Worm (Caenorhabditis elegans) whole organism, L2 larva: ENCODE measurements around the gene vit-4.

ENCODE experiments used
- C34F6.9 ChIP-seq: fragments of 150-350 bp; optimal IDR thresholded peaks from 2 replicates; lab custom pipeline; 2014; ENCODE audit warnings: missing biosample characterization, missing genetic modification characterization
- F13H6.1 ChIP-seq: sonication (generic microtip); optimal IDR thresholded peaks from 2 replicates; lab custom pipeline; 2016; ENCODE audit warnings: missing genetic modification characterization, missing compliant biosample characterization
- R02D3.7 ChIP-seq: fragments of 150-350 bp; optimal IDR thresholded peaks from 2 replicates; lab custom pipeline; 2014; ENCODE audit warnings: missing biosample characterization, missing genetic modification characterization
- Y55F3AM.14 ChIP-seq: fragments of 200-800 bp; sonication (Bioruptor generic); optimal IDR thresholded peaks from 2 replicates; lab custom pipeline; 2018; ENCODE audit warnings: mild to moderate bottlenecking, missing genetic modification characterization, missing compliant biosample characterization
- ZK546.5 ChIP-seq: sonication (generic microtip); optimal IDR thresholded peaks from 2 replicates; lab custom pipeline; 2017; ENCODE audit warnings: missing biosample characterization, missing genetic modification characterization
- alr-1 ChIP-seq: fragments of 150-350 bp; optimal IDR thresholded peaks from 2 replicates; lab custom pipeline; 2014; ENCODE audit warnings: missing biosample characterization, missing genetic modification characterization
- ama-1 ChIP-seq: fragments of 150-350 bp; optimal IDR thresholded peaks from 2 replicates; lab custom pipeline; 2018; ENCODE audit warnings: inconsistent platforms
- blmp-1 ChIP-seq: sonication (generic microtip); optimal IDR thresholded peaks from 2 replicates; lab custom pipeline; 2017; ENCODE audit warnings: missing genetic modification characterization, mild to moderate bottlenecking, missing compliant biosample characterization, antibody characterized with exemption, moderate library complexity; ENCODE audit not compliant: insufficient read depth
- ceh-16 ChIP-seq: fragments of 150-350 bp; optimal IDR thresholded peaks from 2 replicates; lab custom pipeline; 2014; ENCODE audit warnings: missing biosample characterization, missing genetic modification characterization
- crh-2 ChIP-seq: sonication (generic microtip); optimal IDR thresholded peaks from 2 replicates; lab custom pipeline; 2017; ENCODE audit warnings: missing biosample characterization, missing genetic modification characterization
- dmd-4 ChIP-seq: sonication (generic microtip); optimal IDR thresholded peaks from 2 replicates; lab custom pipeline; 2017; ENCODE audit warnings: missing biosample characterization, missing genetic modification characterization
- elt-1 ChIP-seq: fragments of 150-350 bp; optimal IDR thresholded peaks from 2 replicates; lab custom pipeline; 2014; ENCODE audit warnings: missing biosample characterization, missing genetic modification characterization
- elt-3 ChIP-seq: sonication (generic microtip); optimal IDR thresholded peaks from 2 replicates; lab custom pipeline; 2017; ENCODE audit warnings: missing biosample characterization, missing genetic modification characterization
- fos-1 ChIP-seq: fragments of 150-350 bp; optimal IDR thresholded peaks from 2 replicates; lab custom pipeline; 2014; ENCODE audit warnings: missing biosample characterization, missing genetic modification characterization
- lin-11 ChIP-seq: fragments of 150-350 bp; sonication (generic microtip); optimal IDR thresholded peaks from 2 replicates; lab custom pipeline; 2014; ENCODE audit warnings: missing biosample characterization, missing genetic modification characterization, inconsistent platforms, mixed read lengths
- lin-13 ChIP-seq: fragments of 150-350 bp; optimal IDR thresholded peaks from 2 replicates; lab custom pipeline; 2014; ENCODE audit warnings: missing biosample characterization, missing genetic modification reagents, missing genetic modification characterization
- lsy-2 ChIP-seq, 2 experiments: fragments of 150-350 bp in 1 of 2; sonication (generic microtip) in 1 of 2; optimal IDR thresholded peaks; 2 replicates each; lab custom pipeline; 2014 to 2017; ENCODE audit warnings: missing biosample characterization in 2 of 2, missing genetic modification characterization in 2 of 2
- mab-5 ChIP-seq: fragments of 150-350 bp; optimal IDR thresholded peaks from 2 replicates; lab custom pipeline; 2014; ENCODE audit warnings: missing biosample characterization, missing genetic modification characterization
- mdl-1 ChIP-seq, 2 experiments: fragments of 150-350 bp in 1 of 2; sonication (generic microtip) in 1 of 2; optimal IDR thresholded peaks; 2 replicates each; lab custom pipeline; 2017; ENCODE audit warnings: missing biosample characterization in 2 of 2, missing genetic modification characterization in 2 of 2
- nhr-12 ChIP-seq: fragments of 150-350 bp; optimal IDR thresholded peaks from 2 replicates; lab custom pipeline; 2014; ENCODE audit warnings: missing biosample characterization, missing genetic modification characterization
- nhr-129 ChIP-seq: fragments of 150-350 bp; optimal IDR thresholded peaks from 2 replicates; lab custom pipeline; 2014; ENCODE audit warnings: missing biosample characterization, missing genetic modification characterization
- nhr-21 ChIP-seq: fragments of 150-350 bp; optimal IDR thresholded peaks from 2 replicates; lab custom pipeline; 2014; ENCODE audit warnings: missing biosample characterization, missing genetic modification characterization
- nhr-23 ChIP-seq: fragments of 150-350 bp; optimal IDR thresholded peaks from 2 replicates; lab custom pipeline; 2014; ENCODE audit warnings: missing biosample characterization, missing genetic modification reagents, missing genetic modification characterization
- nhr-25 ChIP-seq: fragments of 150-350 bp; sonication (generic microtip); optimal IDR thresholded peaks from 3 replicates; lab custom pipeline; 2014; ENCODE audit warnings: missing biosample characterization, missing genetic modification characterization
- nhr-6 ChIP-seq: fragments of 150-350 bp; optimal IDR thresholded peaks from 2 replicates; lab custom pipeline; 2014; ENCODE audit warnings: missing biosample characterization, missing genetic modification characterization
- nhr-77 ChIP-seq: fragments of 150-350 bp; optimal IDR thresholded peaks from 2 replicates; lab custom pipeline; 2014; ENCODE audit warnings: missing biosample characterization, missing genetic modification characterization
- sem-4 ChIP-seq: fragments of 150-350 bp; optimal IDR thresholded peaks from 2 replicates; lab custom pipeline; 2014; ENCODE audit warnings: missing biosample characterization, missing genetic modification reagents, missing genetic modification characterization
- skn-1 ChIP-seq: sonication (generic microtip); optimal IDR thresholded peaks from 2 replicates; lab custom pipeline; 2017; ENCODE audit warnings: missing biosample characterization, missing genetic modification characterization
- sma-3 ChIP-seq: sonication (generic microtip); optimal IDR thresholded peaks from 2 replicates; lab custom pipeline; 2016; ENCODE audit warnings: missing genetic modification reagents, missing genetic modification characterization, missing compliant biosample characterization
- sma-9 ChIP-seq, 2 experiments: fragments of 150-350 bp in 1 of 2; sonication (generic microtip) in 1 of 2; optimal IDR thresholded peaks; 2 replicates each; lab custom pipeline; 2014 to 2016; ENCODE audit warnings: missing genetic modification characterization in 2 of 2, mild to moderate bottlenecking in 1 of 2, missing biosample characterization in 1 of 2, missing compliant biosample characterization in 1 of 2, missing genetic modification reagents in 1 of 2, moderate library complexity in 1 of 2
- unc-39 ChIP-seq: fragments of 150-350 bp; optimal IDR thresholded peaks from 2 replicates; lab custom pipeline; 2014; ENCODE audit warnings: missing biosample characterization, missing genetic modification characterization
- unc-62 ChIP-seq: fragments of 150-350 bp; optimal IDR thresholded peaks from 2 replicates; lab custom pipeline; 2014; ENCODE audit warnings: missing biosample characterization, missing genetic modification reagents, missing genetic modification characterization
- zag-1 ChIP-seq: fragments of 150-350 bp; optimal IDR thresholded peaks from 2 replicates; lab custom pipeline; 2014; ENCODE audit warnings: missing biosample characterization, missing genetic modification characterization
- ztf-11 ChIP-seq: sonication (generic microtip); optimal IDR thresholded peaks from 2 replicates; lab custom pipeline; 2017; ENCODE audit warnings: missing biosample characterization, missing genetic modification characterization

The vit-4 gene

DNA sequence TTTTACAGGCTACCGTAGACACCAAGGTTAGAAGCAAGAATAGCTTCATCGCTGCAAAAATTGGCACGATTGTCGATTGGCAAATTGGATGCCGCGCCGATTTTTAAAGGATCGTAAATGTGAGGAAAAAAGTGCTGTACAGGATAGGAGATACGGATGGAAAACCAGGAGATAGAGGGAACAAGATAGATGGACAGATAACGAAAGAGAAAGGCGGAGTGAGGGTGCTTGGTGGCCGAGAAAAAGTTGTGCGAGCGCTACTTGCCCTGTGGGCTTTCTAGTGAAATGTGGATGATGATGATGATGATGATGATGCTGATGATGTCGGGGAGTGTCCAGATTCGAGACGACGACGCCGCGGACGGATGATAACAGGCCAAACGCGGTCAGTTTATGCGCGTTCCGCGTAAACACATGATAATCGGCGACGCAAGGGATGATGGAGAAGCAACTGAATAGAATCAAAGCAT is 32.6 kb upstream of the vit-4 start, which contains the start of gene T27A10.6:
Gene T27A10.6, minus strand, starts transcription at position 51 of the 470 bp plus-strand sequence.
- TF ChIP-seq fos-1 (tag; lab: Kevin White, UChicago) (no peak), blmp-1 (tag; lab: Kevin White, UChicago) (peak; percentile 29), nhr-21 (tag; lab: Kevin White, UChicago) (peak; percentile 25), dmd-4 (tag; lab: Kevin White, UChicago) (no peak)

DNA sequence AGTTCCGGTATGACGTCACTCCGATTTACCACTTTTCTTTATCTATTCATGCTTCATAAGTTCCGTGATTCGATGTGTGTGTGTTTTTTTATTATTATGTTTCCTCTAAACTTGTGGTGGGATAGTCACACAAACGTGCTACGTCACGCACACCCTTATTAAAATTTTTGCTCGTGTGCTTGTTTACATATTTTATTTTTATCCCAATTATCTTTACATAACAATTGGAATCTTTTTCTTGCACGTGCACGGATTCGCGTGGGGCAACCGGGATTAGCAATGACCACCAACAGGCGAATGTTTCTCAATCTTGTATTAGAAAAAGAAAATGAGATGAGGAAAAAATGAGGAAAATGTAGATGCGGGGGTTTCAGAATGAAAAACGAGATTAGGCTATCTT is 26.7 kb upstream of the vit-4 start:
- TF ChIP-seq ztf-11 (tag; lab: Kevin White, UChicago) (no peak), nhr-12 (tag; lab: Kevin White, UChicago) (no peak), sem-4 (tag; lab: Kevin White, UChicago) (no peak), nhr-129 (tag; lab: Kevin White, UChicago) (no peak)

DNA sequence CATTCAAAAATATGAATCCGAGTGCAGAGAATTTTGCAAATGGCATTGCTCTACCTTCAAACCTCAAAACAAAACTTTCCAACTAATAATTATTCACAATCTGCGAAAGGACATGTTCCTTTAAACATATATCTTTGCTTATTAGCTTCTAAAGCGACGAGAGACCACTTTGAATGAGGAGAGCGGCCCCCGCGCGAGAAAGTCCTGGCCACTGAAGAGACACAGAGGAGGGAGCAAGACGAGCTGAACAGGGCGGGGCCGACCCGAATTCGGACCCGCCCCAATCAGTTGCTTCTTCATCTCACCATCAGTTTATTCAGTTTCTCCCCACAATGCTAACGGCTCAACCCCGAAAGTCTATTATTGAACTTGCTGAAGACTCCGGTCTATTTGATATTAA is 21.9 kb upstream of the vit-4 start, which contains the start of gene T27A10.2:
Gene T27A10.2, plus strand, starts transcription at position 333 of the 400 bp plus-strand sequence.
- TF ChIP-seq skn-1 (tag; lab: Kevin White, UChicago) (no peak), nhr-77 (tag; lab: Kevin White, UChicago) (no peak), crh-2 (tag; lab: Kevin White, UChicago) (no peak), nhr-6 (tag; lab: Kevin White, UChicago) (no peak), lin-13 (GFP tag; lab: Kevin White, UChicago) (no peak), sma-3 (GFP tag; lab: Kevin White, UChicago) (no peak), nhr-23 (no peak), lin-11 (tag; lab: Kevin White, UChicago) (no peak), Y55F3AM.14 (GFP tag; lab: Kevin White, UChicago) (no peak), elt-3 (no peak), nhr-21 (tag; lab: Kevin White, UChicago) (no peak), R02D3.7 (no peak), F13H6.1 (tag; lab: Kevin White, UChicago) (no peak), sma-9 (GFP tag; optimal IDR thresholded peaks at IDR 0.05; lab: Kevin White, UChicago) (no peak), sma-9 (tag; optimal IDR thresholded peaks at IDR 0.05; lab: Kevin White, UChicago) (no peak), ztf-11 (tag; lab: Kevin White, UChicago) (no peak), nhr-25 (tag; lab: Kevin White, UChicago) (no peak), ceh-16 (tag; lab: Kevin White, UChicago) (no peak), C34F6.9 (tag; lab: Kevin White, UChicago) (no peak), ama-1 (lab: Kevin White, UChicago) (no peak)

DNA sequence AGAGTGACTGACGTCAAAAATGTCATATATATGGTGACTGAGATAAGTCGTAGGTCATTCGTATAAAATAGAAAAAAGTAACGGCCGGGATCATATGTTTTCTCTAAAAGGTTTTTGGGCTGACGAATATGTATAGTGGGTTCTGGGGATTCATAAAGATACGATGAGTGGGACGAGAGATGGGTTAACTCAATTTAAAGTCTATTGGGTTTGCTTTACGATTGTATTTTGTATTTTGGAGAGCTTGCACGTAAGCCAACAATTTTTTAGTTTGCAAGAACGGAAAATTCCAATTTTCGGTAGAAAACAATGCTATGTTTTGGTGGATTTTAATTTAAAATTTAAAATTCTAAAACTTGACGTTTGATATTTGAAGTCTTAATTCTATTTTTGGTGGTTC is 20.7 kb upstream of the vit-4 start:
- TF ChIP-seq C34F6.9 (tag; lab: Kevin White, UChicago): no peak
- no peak for TF ChIP-seq nhr-21 (tag; lab: Kevin White, UChicago)
- no peak for TF ChIP-seq mab-5 (tag; lab: Kevin White, UChicago)
- TF ChIP-seq ZK546.5: no peak
- TF ChIP-seq unc-62 (GFP tag; lab: Kevin White, UChicago): no peak
- no peak for TF ChIP-seq alr-1 (tag; lab: Kevin White, UChicago)
- TF ChIP-seq blmp-1 (tag; lab: Kevin White, UChicago): no peak
- no peak for TF ChIP-seq elt-3
- no peak for TF ChIP-seq Y55F3AM.14 (GFP tag; lab: Kevin White, UChicago)
- no peak for TF ChIP-seq lsy-2 (tag; optimal IDR thresholded peaks at IDR 0.05; lab: Kevin White, UChicago)
- TF ChIP-seq nhr-6 (tag; lab: Kevin White, UChicago): no peak
- no peak for TF ChIP-seq R02D3.7
- no peak for TF ChIP-seq elt-1
- no peak for TF ChIP-seq fos-1 (tag; lab: Kevin White, UChicago)
- no peak for TF ChIP-seq unc-39 (tag; lab: Kevin White, UChicago)
- TF ChIP-seq zag-1 (tag; lab: Kevin White, UChicago): no peak
- no peak for TF ChIP-seq nhr-12 (tag; lab: Kevin White, UChicago)
- TF ChIP-seq nhr-23: no peak
- TF ChIP-seq sma-9 (GFP tag; optimal IDR thresholded peaks at IDR 0.05; lab: Kevin White, UChicago): no peak
- no peak for TF ChIP-seq sma-9 (tag; optimal IDR thresholded peaks at IDR 0.05; lab: Kevin White, UChicago)
- no peak for TF ChIP-seq mdl-1 (tag; optimal IDR thresholded peaks at IDR 0.05; lab: Kevin White, UChicago)
